Fruit fly (Drosophila melanogaster): ENCODE results near the gene Atac3.

Atac3 gene

dm6 chr3L:350651-351228 lies 22.9 kb upstream of the Atac3 start (continued):
- TF ChIP-seq dan (GFP tag; IDR thresholded peaks at IDR 0.05) (no peak), CG34422 (GFP tag; IDR thresholded peaks at IDR 0.05) (peak; percentile 78), sc (optimal IDR thresholded peaks at IDR 0.05) (no peak), sc (GFP tag; optimal IDR thresholded peaks at IDR 0.05) (peak; percentile 12), CG3065 (GFP tag; optimal IDR thresholded peaks at IDR 0.05) (no peak), ewg (GFP tag; optimal IDR thresholded peaks at IDR 0.05) (peak; percentile 27), dmrt99B (tag; optimal IDR thresholded peaks at IDR 0.05) (peak; percentile 89), CG18764 (GFP tag; optimal IDR thresholded peaks at IDR 0.05) (peak; percentile 68), CG7556 (GFP tag; optimal IDR thresholded peaks at IDR 0.05) (peak; percentile 69), CG11093 (GFP tag; IDR thresholded peaks at IDR 0.05) (no peak), ERR (GFP tag; optimal IDR thresholded peaks at IDR 0.05) (peak; percentile 35), CG15601 (tag; optimal IDR thresholded peaks at IDR 0.05) (no peak), bab2 (GFP tag; optimal IDR thresholded peaks at IDR 0.05) (peak; percentile 75), ssp (GFP tag; IDR thresholded peaks at IDR 0.05) (peak; percentile 65), unpg (GFP tag; optimal IDR thresholded peaks at IDR 0.05) (peak; percentile 76), CG16815 (GFP tag; optimal IDR thresholded peaks at IDR 0.05) (peak; percentile 20), CG31388 (GFP tag; optimal IDR thresholded peaks at IDR 0.05) (peak; percentile 42), Jarid2 (GFP tag; optimal IDR thresholded peaks at IDR 0.05) (peak; percentile 14), sqz (GFP tag; optimal IDR thresholded peaks at IDR 0.05) (no peak), CG13424 (tag; optimal IDR thresholded peaks at IDR 0.05) (peak; percentile 64), CG18619 (GFP tag; optimal IDR thresholded peaks at IDR 0.05) (peak; percentile 47), CG2120 (GFP tag; optimal IDR thresholded peaks at IDR 0.05) (peak; percentile 84), bowl (GFP tag; IDR thresholded peaks at IDR 0.05) (no peak), CG31224 (GFP tag; IDR thresholded peaks at IDR 0.05) (peak; percentile 69), her (GFP tag; optimal IDR thresholded peaks at IDR 0.05) (no peak), CG17802 (tag; optimal IDR thresholded peaks at IDR 0.05) (peak; percentile 42), vvl (GFP tag; IDR thresholded peaks at IDR 0.05) (peak; percentile 92), Spps (tag; optimal IDR thresholded peaks at IDR 0.05) (peak; percentile 58), Hey (tag; optimal IDR thresholded peaks at IDR 0.05) (no peak), Bteb2 (GFP tag; optimal IDR thresholded peaks at IDR 0.05) (peak; percentile 43), Dek (tag; optimal IDR thresholded peaks at IDR 0.05) (peak; percentile 64), chinmo (GFP tag; IDR thresholded peaks at IDR 0.05; ENCODE audit: partially characterized antibody) (no peak), cwo (GFP tag; optimal IDR thresholded peaks at IDR 0.05) (peak; percentile 84), esg (GFP tag; conservative IDR thresholded peaks at IDR 0.05) (peak; percentile 52), Dfd (GFP tag; optimal IDR thresholded peaks at IDR 0.05) (no peak), CG10654 (GFP tag; optimal IDR thresholded peaks at IDR 0.05) (peak; percentile 36), Xbp1 (GFP tag; optimal IDR thresholded peaks at IDR 0.05) (peak; percentile 72), CG6689 (GFP tag; IDR thresholded peaks at IDR 0.05) (peak; percentile 87), CG1832 (GFP tag; optimal IDR thresholded peaks at IDR 0.05) (no peak), lbe (GFP tag; optimal IDR thresholded peaks at IDR 0.05) (no peak), gt (GFP tag; IDR thresholded peaks at IDR 0.05) (peak; percentile 61), phol (tag; optimal IDR thresholded peaks at IDR 0.05) (peak; percentile 80), croc (GFP tag; conservative IDR thresholded peaks at IDR 0.05) (peak; percentile 40; the same call in 2 of the 3 replicates), Rfx (GFP tag; IDR thresholded peaks at IDR 0.05) (peak; percentile 86), CG10959 (GFP tag; IDR thresholded peaks at IDR 0.05) (no peak), CG14050 (GFP tag; IDR thresholded peaks at IDR 0.05) (peak; percentile 45; the same call in 1 of the 3 replicates), danr (GFP tag; IDR thresholded peaks at IDR 0.05) (no peak; the same call in 1 of the 2 replicates), CG6791 (GFP tag; IDR thresholded peaks at IDR 0.05; ENCODE audit: partially characterized antibody) (no peak), nom (GFP tag; optimal IDR thresholded peaks at IDR 0.05) (no peak), crc (GFP tag; optimal IDR thresholded peaks at IDR 0.05) (peak; percentile 67), CTCF (GFP tag; optimal IDR thresholded peaks at IDR 0.05) (no peak)
